Worm (Caenorhabditis elegans) whole organism, L4 larva: ENCODE data around the gene F43H9.4.
A peak's percentile ranks its signal among the peaks of the same experiment; 100 is the strongest.

ENCODE experiments used
- F10B5.3 ChIP-seq: sonication (generic microtip); optimal IDR thresholded peaks from 2 replicates; lab custom pipeline; 2016; ENCODE audit warnings: mild to moderate bottlenecking, missing genetic modification characterization, missing compliant biosample characterization
- F26F4.8 ChIP-seq: fragments of 200-800 bp; sonication (Bioruptor generic); conservative IDR thresholded peaks from 2 replicates; pipeline ENCODE4 v1.3.6; 2022; ENCODE audit warnings: missing genetic modification characterization, missing compliant biosample characterization
- R02D3.7 ChIP-seq: fragments of 150-350 bp; sonication (generic microtip); optimal IDR thresholded peaks from 3 replicates; lab custom pipeline; 2014; ENCODE audit warnings: missing biosample characterization, missing genetic modification characterization
- T20F7.1 ChIP-seq: fragments of 200-800 bp; sonication (Bioruptor generic); optimal IDR thresholded peaks from 2 replicates; lab custom pipeline; 2018; ENCODE audit warnings: mild to moderate bottlenecking, missing genetic modification characterization, missing compliant biosample characterization
- Y48G9A.11 ChIP-seq: fragments of 200-800 bp; sonication (Bioruptor generic); IDR thresholded peaks from 2 replicates; pipeline ENCODE4 v1.3.6; 2022; ENCODE audit warnings: missing genetic modification reagents, missing genetic modification characterization, missing compliant biosample characterization
- Y75B8A.6 ChIP-seq: fragments of 200-800 bp; sonication (Bioruptor generic); IDR thresholded peaks from 2 replicates; pipeline ENCODE4 v1.3.6; 2022; ENCODE audit warnings: missing genetic modification reagents, missing genetic modification characterization, missing compliant biosample characterization
- aha-1 ChIP-seq: fragments of 150-350 bp; peaks from one replicate; lab custom pipeline; 2014; ENCODE audit warnings: missing biosample characterization, missing genetic modification characterization
- aly-2 ChIP-seq: sonication (generic microtip); optimal IDR thresholded peaks from 2 replicates; lab custom pipeline; 2018; ENCODE audit warnings: missing biosample characterization, missing genetic modification characterization
- arid-1 ChIP-seq: fragments of 200-800 bp; sonication (Bioruptor generic); conservative IDR thresholded peaks from 2 replicates; pipeline ENCODE4 v1.3.6; 2022; ENCODE audit warnings: missing genetic modification reagents, missing genetic modification characterization, missing compliant biosample characterization
- ceh-44 ChIP-seq: fragments of 200-800 bp; sonication (Bioruptor generic); IDR thresholded peaks from 2 replicates; pipeline ENCODE4 v1.3.6; 2022; ENCODE audit warnings: missing genetic modification reagents, missing genetic modification characterization, missing compliant biosample characterization
- ceh-62 ChIP-seq: sonication (generic microtip); optimal IDR thresholded peaks from 2 replicates; lab custom pipeline; 2017; ENCODE audit warnings: missing biosample characterization, missing genetic modification characterization
- ceh-82 ChIP-seq: sonication (generic microtip); optimal IDR thresholded peaks from 2 replicates; lab custom pipeline; 2017; ENCODE audit warnings: missing biosample characterization, missing genetic modification characterization
- cey-2 ChIP-seq: sonication (generic microtip); optimal IDR thresholded peaks from 3 replicates; lab custom pipeline; 2017; ENCODE audit warnings: missing genetic modification characterization, mild to moderate bottlenecking, missing compliant biosample characterization, antibody characterized with exemption, borderline replicate concordance; ENCODE audit not compliant: insufficient read depth
- daf-12 ChIP-seq: fragments of 150-350 bp; optimal IDR thresholded peaks from 2 replicates; lab custom pipeline; 2014; ENCODE audit warnings: missing biosample characterization, missing genetic modification reagents, missing genetic modification characterization
- daf-16 ChIP-seq, 3 experiments: sonication (generic microtip); optimal IDR thresholded peaks; 2 replicates each; lab custom pipeline; 2016 to 2017; ENCODE audit warnings: missing genetic modification characterization in 3 of 3, missing genetic modification reagents in 3 of 3, mild to moderate bottlenecking in 2 of 3, missing compliant biosample characterization in 2 of 3, missing biosample characterization in 1 of 3, moderate library complexity in 1 of 3
- dmd-6 ChIP-seq: fragments of 200-800 bp; sonication (Bioruptor generic); IDR thresholded peaks from 2 replicates; pipeline ENCODE4 v1.3.6; 2022; ENCODE audit warnings: missing genetic modification reagents, missing genetic modification characterization, missing compliant biosample characterization
- dpl-1 ChIP-seq: fragments of 150-350 bp; optimal IDR thresholded peaks from 2 replicates; lab custom pipeline; 2014; ENCODE audit warnings: missing biosample characterization, missing genetic modification reagents, missing genetic modification characterization
- dve-1 ChIP-seq: sonication (generic microtip); optimal IDR thresholded peaks from 2 replicates; lab custom pipeline; 2017; ENCODE audit warnings: antibody characterized with exemption, mild to moderate bottlenecking, missing genetic modification characterization, missing compliant biosample characterization; ENCODE audit not compliant: insufficient read depth
- egl-27 ChIP-seq: sonication (generic microtip); optimal IDR thresholded peaks from 3 replicates; lab custom pipeline; 2017; ENCODE audit warnings: missing biosample characterization, missing genetic modification reagents, missing genetic modification characterization
- egl-43 ChIP-seq: fragments of 200-800 bp; sonication (Bioruptor generic); IDR thresholded peaks from 2 replicates; pipeline ENCODE4 v1.3.6; 2022; ENCODE audit warnings: missing genetic modification reagents, missing genetic modification characterization, missing compliant biosample characterization
- hif-1 ChIP-seq, 2 experiments: sonication (generic microtip); optimal IDR thresholded peaks; 2 replicates each; lab custom pipeline; 2016 to 2017; ENCODE audit warnings: missing compliant biosample characterization in 2 of 2, missing genetic modification characterization in 2 of 2, missing genetic modification reagents in 2 of 2, missing genotype in 2 of 2, mild to moderate bottlenecking in 1 of 2
- lin-1 ChIP-seq: fragments of 200-800 bp; sonication (Bioruptor generic); IDR thresholded peaks from 2 replicates; pipeline ENCODE4 v1.3.6; 2022; ENCODE audit warnings: missing genetic modification reagents, missing genetic modification characterization, missing compliant biosample characterization
- lin-15B ChIP-seq: fragments of 150-350 bp; sonication (generic microtip); optimal IDR thresholded peaks from 3 replicates; lab custom pipeline; 2014; ENCODE audit warnings: missing biosample characterization, missing genetic modification characterization
- lin-38 ChIP-seq: fragments of 200-800 bp; sonication (Bioruptor generic); IDR thresholded peaks from 2 replicates; pipeline ENCODE4 v1.3.6; 2022; ENCODE audit warnings: missing genetic modification reagents, missing genetic modification characterization, missing compliant biosample characterization
- lsy-2 ChIP-seq, 2 experiments: fragments of 150-350 bp in 1 of 2; sonication (generic microtip) in 1 of 2; optimal IDR thresholded peaks; 2 replicates each; lab custom pipeline; 2014 to 2017; ENCODE audit warnings: missing biosample characterization in 2 of 2, missing genetic modification characterization in 2 of 2
- madf-5 ChIP-seq, 2 experiments: fragments of 200-800 bp; sonication (Bioruptor generic); IDR thresholded peaks; 2 replicates each; pipeline ENCODE4 v1.3.6; 2022; ENCODE audit warnings: missing compliant biosample characterization in 2 of 2, missing genetic modification characterization in 2 of 2
- mes-2 ChIP-seq: sonication (generic microtip); optimal IDR thresholded peaks from 2 replicates; lab custom pipeline; 2016; ENCODE audit warnings: missing genotype, mild to moderate bottlenecking, missing genetic modification characterization, missing compliant biosample characterization; ENCODE audit not compliant: poor library complexity, severe bottlenecking
- mxl-3 ChIP-seq: fragments of 200-800 bp; sonication (Bioruptor generic); optimal IDR thresholded peaks from 2 replicates; lab custom pipeline; 2018; ENCODE audit warnings: mild to moderate bottlenecking, missing genetic modification characterization, missing compliant biosample characterization
- nhr-10 ChIP-seq: fragments of 150-350 bp; optimal IDR thresholded peaks from 2 replicates; lab custom pipeline; 2014; ENCODE audit warnings: missing biosample characterization, missing genetic modification characterization
- nhr-28 ChIP-seq: fragments of 150-350 bp; optimal IDR thresholded peaks from 2 replicates; lab custom pipeline; 2014; ENCODE audit warnings: missing biosample characterization, missing genetic modification characterization
- nhr-6 ChIP-seq: fragments of 150-350 bp; optimal IDR thresholded peaks from 2 replicates; lab custom pipeline; 2014; ENCODE audit warnings: missing biosample characterization, missing genetic modification characterization
- pqm-1 ChIP-seq: sonication (generic microtip); optimal IDR thresholded peaks from 2 replicates; lab custom pipeline; 2017; ENCODE audit warnings: missing biosample characterization, missing genetic modification characterization
- tra-1 ChIP-seq: fragments of 200-800 bp; sonication (Bioruptor generic); IDR thresholded peaks from 2 replicates; pipeline ENCODE4 v1.3.6; 2022; ENCODE audit warnings: missing genetic modification reagents, missing genetic modification characterization, missing compliant biosample characterization
- unc-62 ChIP-seq, 3 experiments: fragments of 150-350 bp in 1 of 3; sonication (generic microtip); optimal IDR thresholded peaks in 2 of 3; peaks in 1 of 3; 1 replicate in 1 of 3; 2 replicates in 2 of 3; lab custom pipeline; 2014 to 2017; ENCODE audit warnings: missing biosample characterization in 3 of 3, missing genetic modification characterization in 3 of 3, missing genetic modification reagents in 3 of 3, missing genotype in 1 of 3
- zfp-2 ChIP-seq: sonication (generic microtip); optimal IDR thresholded peaks from 2 replicates; lab custom pipeline; 2016; ENCODE audit warnings: mild to moderate bottlenecking, missing genetic modification characterization, missing compliant biosample characterization

F43H9.4 gene

DNA sequence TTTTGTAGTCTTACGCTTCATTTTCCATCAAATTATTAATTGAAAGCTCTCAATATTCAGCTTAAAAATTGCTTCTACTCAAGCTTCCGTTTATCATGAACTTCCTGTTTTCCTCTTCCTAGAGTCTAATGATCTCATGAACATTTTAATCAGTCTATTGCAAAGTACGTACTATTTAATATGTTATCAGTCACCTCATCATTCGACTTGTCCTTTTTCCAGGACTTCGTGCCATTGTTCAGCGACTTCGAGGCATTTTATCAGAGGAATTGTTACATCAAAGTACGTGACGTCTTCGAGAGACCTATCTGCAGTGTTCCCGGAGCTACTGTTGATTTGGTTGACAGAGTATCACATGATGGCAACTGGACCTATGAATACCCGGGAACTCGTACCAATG is 6.7 kb upstream of the F43H9.4 start (continued):
- TF ChIP-seq mes-2 (no peak), dmd-6 (GFP tag; lab: Robert Waterston, UW) (peak; percentile 32; the same call in 1 of the 2 replicates), daf-12 (tag; lab: Kevin White, UChicago) (no peak), dpl-1 (no peak), nhr-28 (tag; lab: Kevin White, UChicago) (peak; percentile 45), nhr-6 (tag; lab: Kevin White, UChicago) (no peak)

DNA sequence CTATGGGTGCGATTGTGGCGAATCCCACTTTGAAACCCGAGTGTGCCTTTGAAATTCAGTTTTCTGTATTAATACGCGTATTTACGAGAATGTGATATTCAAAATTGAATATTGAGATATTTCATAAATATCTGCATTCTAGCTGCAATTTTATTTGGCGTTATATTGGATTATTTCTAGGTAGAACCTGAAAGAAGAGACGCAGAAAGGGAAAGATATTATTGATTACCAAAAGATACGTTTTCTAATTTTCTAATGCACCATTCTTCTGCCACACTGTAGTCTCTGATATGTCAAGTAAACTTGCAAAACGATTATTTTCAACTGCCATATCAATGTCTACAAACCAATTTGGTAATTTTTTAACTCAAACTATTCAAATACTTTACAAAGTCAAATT is 4.5 kb upstream of the F43H9.4 start, which contains the start of gene ech-3:
Gene ech-3, plus strand, starts transcription at position 178 of the 400 bp plus-strand sequence.
- TF ChIP-seq hif-1 (tag; optimal IDR thresholded peaks at IDR 0.05; lab: Kevin White, UChicago) (no peak), daf-16 (GFP tag; optimal IDR thresholded peaks at IDR 0.05; lab: Kevin White, UChicago) (no peak), daf-16 (tag; optimal IDR thresholded peaks at IDR 0.05; lab: Kevin White, UChicago) (peak; percentile 59), lsy-2 (tag; optimal IDR thresholded peaks at IDR 0.05; lab: Kevin White, UChicago) (no peak), pqm-1 (tag; lab: Kevin White, UChicago) (peak; percentile 25), aly-2 (tag; lab: Kevin White, UChicago) (no peak), dve-1 (tag; lab: Kevin White, UChicago) (peak; percentile 33), ceh-62 (tag; lab: Kevin White, UChicago) (no peak), ceh-44 (GFP tag; lab: Robert Waterston, UW) (no peak), nhr-28 (tag; lab: Kevin White, UChicago) (peak; percentile 14), T20F7.1 (GFP tag; lab: Kevin White, UChicago) (no peak), lin-15B (tag; lab: Kevin White, UChicago) (no peak), F26F4.8 (GFP tag; lab: Robert Waterston, UW) (no peak), Y48G9A.11 (no peak), tra-1 (GFP tag; lab: Robert Waterston, UW) (no peak), arid-1 (GFP tag; lab: Robert Waterston, UW) (no peak), ceh-82 (tag; lab: Kevin White, UChicago) (no peak), dmd-6 (GFP tag; lab: Robert Waterston, UW) (peak; percentile 15; the same call in 1 of the 2 replicates), egl-27 (no peak), mxl-3 (GFP tag; lab: Kevin White, UChicago) (no peak), zfp-2 (tag; lab: Kevin White, UChicago) (no peak)

DNA sequence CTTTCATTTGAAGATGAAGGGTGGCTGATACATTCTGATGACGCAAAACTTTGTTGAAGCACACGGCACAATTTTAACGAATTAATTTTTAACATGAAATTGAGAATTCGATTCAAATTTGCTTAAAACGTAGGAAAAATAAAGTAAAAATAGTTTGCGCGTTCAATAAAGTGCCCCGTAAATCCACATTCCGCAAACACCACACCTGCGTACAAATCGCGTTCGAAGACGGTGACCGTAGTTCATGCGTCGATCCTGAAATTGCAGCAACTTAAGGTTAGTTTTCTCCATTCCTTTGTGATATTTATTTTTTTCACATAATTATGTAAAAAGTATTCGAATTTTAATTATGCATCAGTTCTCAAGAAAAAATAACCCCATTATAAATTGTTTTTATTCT is 1.8 kb upstream of the F43H9.4 start, which contains the start of gene F43H9.3:
Gene F43H9.3, minus strand, starts transcription at position 189 of the 400 bp plus-strand sequence.
- TF ChIP-seq R02D3.7 (tag; lab: Kevin White, UChicago) (peak; percentile 83), mes-2 (peak; percentile 5), F10B5.3 (no peak), lin-1 (GFP tag; lab: Robert Waterston, UW) (no peak), cey-2 (tag; lab: Kevin White, UChicago) (no peak), unc-62 (GFP tag; optimal IDR thresholded peaks at IDR 0.05 in 1 of 2; lab: Kevin White, UChicago) (peak in 1 of 2 experiments; percentile 46), unc-62 (tag; optimal IDR thresholded peaks at IDR 0.05; lab: Kevin White, UChicago) (no peak), nhr-10 (tag; lab: Kevin White, UChicago) (no peak), lsy-2 (tag; optimal IDR thresholded peaks at IDR 0.05; lab: Kevin White, UChicago) (peak in 1 of 2 experiments; percentile 87), aly-2 (tag; lab: Kevin White, UChicago) (no peak), dpl-1 (peak; percentile 38), lin-15B (tag; lab: Kevin White, UChicago) (no peak), madf-5 (GFP tag; IDR thresholded peaks at IDR 0.05; lab: Robert Waterston, UW) (no peak), aha-1 (tag; lab: Kevin White, UChicago) (peak; percentile 56), egl-43 (GFP tag; lab: Robert Waterston, UW) (no peak), lin-38 (GFP tag; lab: Robert Waterston, UW) (peak; percentile 31; the same call in 1 of the 2 replicates), Y75B8A.6 (GFP tag; lab: Robert Waterston, UW) (no peak), dmd-6 (GFP tag; lab: Robert Waterston, UW) (no peak)
